Fruit fly (Drosophila melanogaster) whole organism, embryonic: ENCODE results near the gene Fgop2.
A peak's percentile ranks its signal among the peaks of the same experiment; 100 is the strongest.

ENCODE experiments used
- Ada2b ChIP-seq: fragments of 200-800 bp; sonication (Bioruptor generic); IDR thresholded peaks from 2 replicates; pipeline ENCODE4 v1.3.6; 2022; ENCODE audit warnings: missing biosample characterization, missing genetic modification characterization
- Atf-2 ChIP-seq: fragments of 200-800 bp; sonication (Bioruptor generic); optimal IDR thresholded peaks from 2 replicates; lab custom pipeline; 2016; ENCODE audit warnings: missing biosample characterization, missing genetic modification characterization
- Atf3 ChIP-seq: fragments of 200-800 bp; sonication (Bioruptor generic); optimal IDR thresholded peaks from 3 replicates; lab custom pipeline; 2016; ENCODE audit warnings: missing biosample characterization, missing genetic modification characterization
- B-H2 ChIP-seq: fragments of 200-800 bp; sonication (Bioruptor generic); optimal IDR thresholded peaks from 2 replicates; lab custom pipeline; 2018; ENCODE audit warnings: missing biosample characterization, mild to moderate bottlenecking, missing genetic modification characterization
- Bgb ChIP-seq: fragments of 200-800 bp; sonication (Bioruptor generic); IDR thresholded peaks from 2 replicates; pipeline ENCODE4 v1.3.6; 2022; ENCODE audit warnings: missing biosample characterization, missing genetic modification characterization; ENCODE audit not compliant: partially characterized antibody
- CG10979 ChIP-seq: fragments of 200-800 bp; sonication (Bioruptor generic); optimal IDR thresholded peaks from 2 replicates; lab custom pipeline; 2018; ENCODE audit warnings: missing biosample characterization, mild to moderate bottlenecking, missing genetic modification characterization, moderate library complexity
- CG11723 ChIP-seq: fragments of 200-800 bp; sonication (Bioruptor generic); optimal IDR thresholded peaks from 2 replicates; lab custom pipeline; 2017; ENCODE audit warnings: missing biosample characterization, mild to moderate bottlenecking, missing genetic modification characterization
- CG12071 ChIP-seq: fragments of 200-800 bp; sonication (Bioruptor generic); optimal IDR thresholded peaks from 3 replicates; lab custom pipeline; 2018; ENCODE audit warnings: missing biosample characterization, mild to moderate bottlenecking, missing genetic modification characterization
- CG12219 ChIP-seq: fragments of 200-800 bp; sonication (Bioruptor generic); optimal IDR thresholded peaks from 3 replicates; lab custom pipeline; 2018; ENCODE audit warnings: missing biosample characterization, mild to moderate bottlenecking, missing genetic modification characterization
- CG12942 ChIP-seq: fragments of 200-800 bp; sonication (Bioruptor generic); optimal IDR thresholded peaks from 3 replicates; lab custom pipeline; 2016; ENCODE audit warnings: missing biosample characterization, missing genetic modification characterization
- CG1603 ChIP-seq: fragments of 200-800 bp; sonication (Bioruptor generic); optimal IDR thresholded peaks from 2 replicates; lab custom pipeline; 2019; ENCODE audit warnings: missing biosample characterization, mild to moderate bottlenecking, missing genetic modification characterization, moderate library complexity
- CG16863 ChIP-seq: fragments of 200-800 bp; sonication (Bioruptor generic); optimal IDR thresholded peaks from 3 replicates; lab custom pipeline; 2016; ENCODE audit warnings: missing biosample characterization, missing genetic modification characterization
- CG3281 ChIP-seq: fragments of 200-800 bp; sonication (Bioruptor generic); optimal IDR thresholded peaks from 3 replicates; lab custom pipeline; 2017; ENCODE audit warnings: missing biosample characterization, mild to moderate bottlenecking, missing genetic modification characterization
- CG4707 ChIP-seq: fragments of 200-800 bp; sonication (Bioruptor generic); optimal IDR thresholded peaks from 2 replicates; lab custom pipeline; 2018; ENCODE audit warnings: missing biosample characterization, mild to moderate bottlenecking, missing genetic modification characterization, moderate library complexity
- CG5953 ChIP-seq: fragments of 200-800 bp; sonication (Bioruptor generic); IDR thresholded peaks from 2 replicates; pipeline ENCODE4 v1.3.6; 2022; ENCODE audit warnings: missing biosample characterization, missing genetic modification characterization
- CG6813 ChIP-seq: fragments of 200-800 bp; sonication (Bioruptor generic); optimal IDR thresholded peaks from 2 replicates; lab custom pipeline; 2017; ENCODE audit warnings: missing biosample characterization, missing genetic modification characterization, mild to moderate bottlenecking, moderate library complexity, missing genetic modification reagents
- CG7928 ChIP-seq: fragments of 200-800 bp; sonication (Bioruptor generic); optimal IDR thresholded peaks from 2 replicates; lab custom pipeline; 2017; ENCODE audit warnings: missing biosample characterization, mild to moderate bottlenecking, missing genetic modification characterization
- CG7963 ChIP-seq: fragments of 200-800 bp; sonication (Bioruptor generic); IDR thresholded peaks from 3 replicates; pipeline ENCODE4 v1.3.6; 2022; ENCODE audit warnings: missing biosample characterization, missing genetic modification characterization; ENCODE audit not compliant: partially characterized antibody
- CG8089 ChIP-seq: fragments of 200-800 bp; sonication (Bioruptor generic); optimal IDR thresholded peaks from 3 replicates; lab custom pipeline; 2016; ENCODE audit warnings: missing biosample characterization, missing genetic modification characterization
- CoRest ChIP-seq: fragments of 200-800 bp; sonication (Bioruptor generic); optimal IDR thresholded peaks from 3 replicates; lab custom pipeline; 2018; ENCODE audit warnings: missing biosample characterization, mild to moderate bottlenecking, missing genetic modification characterization, moderate library complexity
- D19B ChIP-seq: fragments of 200-800 bp; sonication (Bioruptor generic); optimal IDR thresholded peaks from 2 replicates; lab custom pipeline; 2017; ENCODE audit warnings: missing biosample characterization, mild to moderate bottlenecking, missing genetic modification characterization
- GATAe ChIP-seq: fragments of 200-800 bp; sonication (Bioruptor generic); conservative IDR thresholded peaks from 2 replicates; pipeline ENCODE4 v1.3.6; 2022; ENCODE audit warnings: missing biosample characterization, missing genetic modification characterization
- Hey ChIP-seq: fragments of 200-800 bp; sonication (Bioruptor generic); optimal IDR thresholded peaks from 3 replicates; lab custom pipeline; 2018; ENCODE audit warnings: missing biosample characterization, mild to moderate bottlenecking, missing genetic modification characterization
- NK7.1 ChIP-seq: fragments of 200-800 bp; sonication (Bioruptor generic); optimal IDR thresholded peaks from 3 replicates; lab custom pipeline; 2016; ENCODE audit warnings: missing biosample characterization, missing genetic modification characterization
- Sox102F ChIP-seq: fragments of 200-800 bp; sonication (Bioruptor generic); optimal IDR thresholded peaks from 2 replicates; lab custom pipeline; 2018; ENCODE audit warnings: missing biosample characterization, mild to moderate bottlenecking, missing genetic modification characterization, moderate library complexity
- ash1 ChIP-seq: fragments of 200-800 bp; sonication (Bioruptor generic); optimal IDR thresholded peaks from 2 replicates; lab custom pipeline; 2018; ENCODE audit warnings: missing biosample characterization, mild to moderate bottlenecking, missing genetic modification characterization
- bcd ChIP-seq: fragments of 200-800 bp; sonication (Bioruptor generic); optimal IDR thresholded peaks from 2 replicates; lab custom pipeline; 2017; ENCODE audit warnings: missing biosample characterization, mild to moderate bottlenecking, missing genetic modification characterization
- bsh ChIP-seq, 2 experiments: fragments of 200-800 bp; sonication (Bioruptor generic); optimal IDR thresholded peaks; 2 replicates each; lab custom pipeline; 2017 to 2018; ENCODE audit warnings: mild to moderate bottlenecking in 2 of 2, missing biosample characterization in 2 of 2, missing genetic modification characterization in 2 of 2, moderate library complexity in 1 of 2
- cato ChIP-seq: fragments of 200-800 bp; sonication (Bioruptor generic); optimal IDR thresholded peaks from 2 replicates; lab custom pipeline; 2016; ENCODE audit warnings: missing biosample characterization, missing genetic modification characterization, borderline replicate concordance
- dimm ChIP-seq: fragments of 200-800 bp; sonication (Bioruptor generic); IDR thresholded peaks from 2 replicates; pipeline ENCODE4 v1.3.6; 2022; ENCODE audit warnings: missing biosample characterization, missing genetic modification characterization
- dm ChIP-seq: fragments of 200-800 bp; sonication (Bioruptor generic); optimal IDR thresholded peaks from 3 replicates; lab custom pipeline; 2016; ENCODE audit warnings: missing biosample characterization, missing genetic modification characterization
- dmrt99B ChIP-seq: fragments of 200-800 bp; sonication (Bioruptor generic); optimal IDR thresholded peaks from 2 replicates; lab custom pipeline; 2018; ENCODE audit warnings: missing biosample characterization, mild to moderate bottlenecking, missing genetic modification characterization, moderate library complexity
- dysf ChIP-seq: fragments of 200-800 bp; sonication (Bioruptor generic); IDR thresholded peaks from 3 replicates; pipeline ENCODE4 v1.3.6; 2022; ENCODE audit warnings: missing biosample characterization, missing genetic modification characterization
- hb ChIP-seq: fragments of 200-800 bp; sonication (Bioruptor generic); IDR thresholded peaks from 3 replicates; pipeline ENCODE4 v1.3.6; 2022; ENCODE audit warnings: missing biosample characterization, missing genetic modification characterization; ENCODE audit not compliant: partially characterized antibody
- lmd ChIP-seq: fragments of 200-800 bp; sonication (Bioruptor generic); IDR thresholded peaks from 2 replicates; pipeline ENCODE4 v1.3.6; 2022; ENCODE audit warnings: missing biosample characterization, missing genetic modification characterization
- lov ChIP-seq, 2 experiments: fragments of 200-800 bp in 1 of 2; fragments of >200 bp in 1 of 2; sonication (Bioruptor generic) in 1 of 2; IDR thresholded peaks in 1 of 2; optimal IDR thresholded peaks in 1 of 2; 2 replicates in 1 of 2; 3 replicates in 1 of 2; pipeline versions ENCODE4 v1.3.6 to Lab custom; 2017 to 2022; ENCODE audit warnings: missing biosample characterization in 1 of 2, missing genetic modification characterization in 1 of 2
- mirr ChIP-seq: fragments of 200-800 bp; sonication (Bioruptor generic); optimal IDR thresholded peaks from 3 replicates; lab custom pipeline; 2018; ENCODE audit warnings: missing biosample characterization, mild to moderate bottlenecking, missing genetic modification characterization
- oc ChIP-seq: fragments of 200-800 bp; sonication (Bioruptor generic); optimal IDR thresholded peaks from 2 replicates; lab custom pipeline; 2018; ENCODE audit warnings: missing biosample characterization, mild to moderate bottlenecking, missing genetic modification characterization, moderate library complexity
- onecut ChIP-seq: fragments of 200-800 bp; sonication (Bioruptor generic); IDR thresholded peaks from 2 replicates; pipeline ENCODE4 v1.3.6; 2022; ENCODE audit warnings: missing biosample characterization, missing genetic modification characterization
- otp ChIP-seq: fragments of 200-800 bp; sonication (Bioruptor generic); IDR thresholded peaks from 3 replicates; pipeline ENCODE4, ENCODE4 v1.3.6; 2022; ENCODE audit warnings: missing biosample characterization, missing genetic modification characterization
- pita ChIP-seq: fragments of 200-800 bp; sonication (Bioruptor generic); optimal IDR thresholded peaks from 2 replicates; lab custom pipeline; 2017; ENCODE audit warnings: missing biosample characterization, mild to moderate bottlenecking, missing genetic modification characterization
- pros ChIP-seq: fragments of 200-800 bp; sonication (Bioruptor generic); optimal IDR thresholded peaks from 3 replicates; lab custom pipeline; 2019; ENCODE audit warnings: missing biosample characterization, mild to moderate bottlenecking, missing genetic modification characterization, moderate library complexity
- repo ChIP-seq: fragments of 200-800 bp; sonication (Bioruptor generic); optimal IDR thresholded peaks from 2 replicates; lab custom pipeline; 2016; ENCODE audit warnings: missing biosample characterization, missing genetic modification characterization
- sens ChIP-seq: fragments of 200-800 bp; sonication (Bioruptor generic); peaks from one replicate; lab custom pipeline; 2016; ENCODE audit warnings: missing biosample characterization, missing genetic modification characterization
- sens-2 ChIP-seq: fragments of 200-800 bp; sonication (Bioruptor generic); IDR thresholded peaks from 2 replicates; pipeline ENCODE4 v1.3.6; 2022; ENCODE audit warnings: missing biosample characterization, missing genetic modification characterization
- sna ChIP-seq: fragments of 200-800 bp; sonication (Bioruptor generic); IDR thresholded peaks from 2 replicates; pipeline ENCODE4 v1.3.6; 2022; ENCODE audit warnings: missing biosample characterization, missing genetic modification characterization; ENCODE audit not compliant: partially characterized antibody
- tgo ChIP-seq: fragments of 200-800 bp; sonication (Bioruptor generic); IDR thresholded peaks from 3 replicates; pipeline ENCODE4 v1.3.6; 2022; ENCODE audit warnings: missing biosample characterization, missing genetic modification characterization
- trh ChIP-seq: fragments of 200-800 bp; sonication (Bioruptor generic); optimal IDR thresholded peaks from 2 replicates; lab custom pipeline; 2016; ENCODE audit warnings: missing biosample characterization, missing genetic modification characterization
- twi ChIP-seq: fragments of 200-800 bp; optimal IDR thresholded peaks from 2 replicates; lab custom pipeline; 2019; ENCODE audit warnings: missing biosample characterization, mild to moderate bottlenecking, missing genetic modification characterization, moderate library complexity
- zf30C ChIP-seq: fragments of 200-800 bp; sonication (Bioruptor generic); optimal IDR thresholded peaks from 3 replicates; lab custom pipeline; 2018; ENCODE audit warnings: missing biosample characterization, mild to moderate bottlenecking, missing genetic modification characterization

Fgop2 gene

DNA sequence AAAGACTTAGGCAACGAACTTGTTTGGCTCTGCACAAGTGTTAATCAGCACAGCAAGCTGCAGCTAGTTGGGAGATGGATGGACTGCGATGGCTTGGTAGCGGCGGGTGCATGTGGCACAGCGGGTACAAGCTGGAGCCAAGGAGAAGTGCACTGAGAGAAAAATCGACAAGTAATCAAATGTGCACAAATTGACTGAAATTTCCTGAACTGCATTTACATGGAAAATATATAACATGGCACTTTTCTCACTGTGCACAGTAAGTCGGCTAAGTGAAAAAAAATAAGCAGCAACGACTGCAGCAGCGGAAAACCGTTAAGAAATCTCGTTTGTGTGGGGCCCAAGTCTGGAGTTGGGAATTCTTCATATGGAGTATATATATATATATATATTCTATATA lies 46.0 kb upstream of the Fgop2 start (continued):
- TF ChIP-seq twi (no peak), lmd (GFP tag; lab: Robert Waterston, UW) (0 out of 2 replicates have a peak, but pooled peaks have one; percentile 8), lov (optimal IDR thresholded peaks at IDR 0.05; lab: Kevin White, UChicago) (no peak), lov (GFP tag; IDR thresholded peaks at IDR 0.05; lab: Robert Waterston, UW) (0 out of 3 replicates have a peak, but pooled peaks have one; percentile 20), Ada2b (GFP tag; lab: Robert Waterston, UW) (no peak), dm (GFP tag; lab: Kevin White, UChicago) (no peak), sens (GFP tag; lab: Kevin White, UChicago) (peak; percentile 88), bsh (GFP tag; optimal IDR thresholded peaks at IDR 0.05; lab: Kevin White, UChicago) (peak in 1 of 2 experiments; percentile 56), tgo (no peak), sna (no peak), onecut (GFP tag; lab: Robert Waterston, UW) (no peak), CG16863 (GFP tag; lab: Kevin White, UChicago) (no peak), sens-2 (GFP tag; lab: Robert Waterston, UW) (0 out of 2 replicates have a peak, but pooled peaks have one; percentile 13), CG7928 (GFP tag; lab: Kevin White, UChicago) (no peak), dimm (GFP tag; lab: Robert Waterston, UW) (no peak), Atf3 (no peak), CG6813 (GFP tag; lab: Kevin White, UChicago) (no peak), pita (no peak), pros (GFP tag; lab: Kevin White, UChicago) (no peak), Hey (tag; lab: Kevin White, UChicago) (no peak), cato (GFP tag; lab: Kevin White, UChicago) (no peak), CG12942 (no peak), CG7963 (GFP tag; lab: Robert Waterston, UW) (no peak), CG11723 (GFP tag; lab: Kevin White, UChicago) (no peak), Sox102F (GFP tag; lab: Kevin White, UChicago) (peak; percentile 29), CoRest (tag; lab: Kevin White, UChicago) (no peak), D19B (GFP tag; lab: Kevin White, UChicago) (no peak), CG1603 (tag; lab: Kevin White, UChicago) (no peak), CG4707 (GFP tag; lab: Kevin White, UChicago) (no peak), trh (GFP tag; lab: Kevin White, UChicago) (no peak), CG12219 (GFP tag; lab: Kevin White, UChicago) (no peak), Atf-2 (GFP tag; lab: Kevin White, UChicago) (no peak), GATAe (GFP tag; lab: Robert Waterston, UW) (no peak), B-H2 (no peak), bcd (no peak), Bgb (GFP tag; lab: Robert Waterston, UW) (no peak), NK7.1 (no peak), zf30C (peak; percentile 8), mirr (GFP tag; lab: Kevin White, UChicago) (no peak), CG12071 (GFP tag; lab: Kevin White, UChicago) (no peak), otp (peak; percentile 75; the same call in 1 of the 3 replicates), dmrt99B (peak; percentile 19), ash1 (no peak), repo (GFP tag; lab: Kevin White, UChicago) (no peak), CG8089 (no peak), CG3281 (GFP tag; lab: Kevin White, UChicago) (no peak), dysf (GFP tag; lab: Robert Waterston, UW) (no peak), oc (tag; lab: Kevin White, UChicago) (no peak), hb (GFP tag; lab: Robert Waterston, UW) (no peak), CG5953 (GFP tag; lab: Robert Waterston, UW) (no peak), CG10979 (tag; lab: Kevin White, UChicago) (peak; percentile 5)
